Worm (Caenorhabditis elegans) whole organism, midembryonic: ENCODE data around the gene C16C10.1.

Experiments
- T22C8.4 ChIP-seq: fragments of 200-800 bp; sonication (Bioruptor generic); IDR thresholded peaks from 2 replicates; pipeline ENCODE4 v1.3.6; 2022; ENCODE audit warnings: missing genetic modification characterization, missing compliant biosample characterization
- cog-1 ChIP-seq: sonication (generic microtip); optimal IDR thresholded peaks from 2 replicates; lab custom pipeline; 2016; ENCODE audit warnings: missing genetic modification characterization, missing compliant biosample characterization
- flt-1 ChIP-seq: fragments of 200-800 bp; sonication (Bioruptor generic); IDR thresholded peaks from 2 replicates; pipeline ENCODE4 v1.3.6; 2022; ENCODE audit warnings: missing genetic modification characterization, missing compliant biosample characterization
- klf-2 ChIP-seq: fragments of 200-800 bp; sonication (Bioruptor generic); conservative IDR thresholded peaks from 2 replicates; pipeline ENCODE4 v1.3.6; 2022; ENCODE audit warnings: missing genetic modification reagents, missing genetic modification characterization, missing compliant biosample characterization
- med-1 ChIP-seq: sonication (generic microtip); optimal IDR thresholded peaks from 2 replicates; lab custom pipeline; 2017; ENCODE audit warnings: missing genetic modification characterization, mild to moderate bottlenecking, missing compliant biosample characterization, antibody characterized with exemption, missing genetic modification reagents; ENCODE audit not compliant: insufficient read depth
- ref-1 ChIP-seq: fragments of 200-800 bp; sonication (Bioruptor generic); conservative IDR thresholded peaks from 2 replicates; pipeline ENCODE4 v1.3.6; 2022; ENCODE audit warnings: missing genetic modification reagents, missing genetic modification characterization, missing compliant biosample characterization
- tab-1 ChIP-seq: fragments of 200-800 bp; sonication (Bioruptor generic); IDR thresholded peaks from 2 replicates; pipeline ENCODE4 v1.3.6; 2022; ENCODE audit warnings: missing genetic modification characterization, missing compliant biosample characterization
- ztf-23 ChIP-seq: fragments of 200-800 bp; sonication (Bioruptor generic); IDR thresholded peaks from 2 replicates; pipeline ENCODE4 v1.3.6; 2022; ENCODE audit warnings: missing genetic modification reagents, missing genetic modification characterization, missing compliant biosample characterization
- ztf-29 ChIP-seq: fragments of 200-800 bp; sonication (Bioruptor generic); IDR thresholded peaks from 2 replicates; pipeline ENCODE4 v1.3.6; 2022; ENCODE audit warnings: missing genetic modification reagents, missing genetic modification characterization, missing compliant biosample characterization

The C16C10.1 gene

ce11 chrIII:4175489-4175888 is 5.7 kb downstream of the C16C10.1 start:
- TF ChIP-seq tab-1 (GFP tag; lab: Robert Waterston, UW) (no peak), T22C8.4 (GFP tag; lab: Robert Waterston, UW) (no peak), ztf-29 (GFP tag; lab: Robert Waterston, UW) (no peak), klf-2 (GFP tag; lab: Robert Waterston, UW) (no peak), ref-1 (no peak), flt-1 (GFP tag; lab: Robert Waterston, UW) (no peak), cog-1 (tag; lab: Kevin White, UChicago) (no peak), ztf-23 (GFP tag; lab: Robert Waterston, UW) (no peak), med-1 (GFP tag; lab: Kevin White, UChicago) (no peak)

- no peak for TF ChIP-seq tab-1 (GFP tag; lab: Robert Waterston, UW)
- TF ChIP-seq flt-1 (GFP tag; lab: Robert Waterston, UW), result no peak
- no peak for TF ChIP-seq ztf-29 (GFP tag; lab: Robert Waterston, UW)
- no peak for TF ChIP-seq T22C8.4 (GFP tag; lab: Robert Waterston, UW)
- no peak for TF ChIP-seq cog-1 (tag; lab: Kevin White, UChicago)
- no peak for TF ChIP-seq klf-2 (GFP tag; lab: Robert Waterston, UW)
- TF ChIP-seq ref-1, result no peak
- no peak for TF ChIP-seq ztf-23 (GFP tag; lab: Robert Waterston, UW)
- no peak for TF ChIP-seq med-1 (GFP tag; lab: Kevin White, UChicago)
Measured at ce11 chrIII:4172210-4172609, 9.0 kb downstream of the C16C10.1 start.

ce11 chrIII:4170903-4171377 is 10.3 kb downstream of the C16C10.1 start, which contains the start of the genes rnf-121 and C16C10.4:
Gene rnf-121, minus strand, starts transcription at chrIII:4170953.
Gene C16C10.4, plus strand, starts transcription at chrIII:4171336.
- peak; percentile 69 for TF ChIP-seq ref-1
- TF ChIP-seq ztf-23 (GFP tag; lab: Robert Waterston, UW), result peak; percentile 91
- peak; percentile 95 for TF ChIP-seq flt-1 (GFP tag; lab: Robert Waterston, UW)
- peak; percentile 86 for TF ChIP-seq ztf-29 (GFP tag; lab: Robert Waterston, UW)
- peak; percentile 93 for TF ChIP-seq klf-2 (GFP tag; lab: Robert Waterston, UW)
- peak; percentile 91 for TF ChIP-seq tab-1 (GFP tag; lab: Robert Waterston, UW)
- TF ChIP-seq med-1 (GFP tag; lab: Kevin White, UChicago), result peak; percentile 98
- TF ChIP-seq T22C8.4 (GFP tag; lab: Robert Waterston, UW), result peak; percentile 65
- peak; percentile 63 for TF ChIP-seq cog-1 (tag; lab: Kevin White, UChicago)

ce11 chrIII:4168665-4169064 is 12.6 kb downstream of the C16C10.1 start, which contains the start of gene ccdc-55:
Gene ccdc-55, minus strand, starts transcription at chrIII:4168765.
- TF ChIP-seq flt-1 (GFP tag; lab: Robert Waterston, UW) (no peak), ztf-29 (GFP tag; lab: Robert Waterston, UW) (no peak), ref-1 (no peak), tab-1 (GFP tag; lab: Robert Waterston, UW) (no peak), ztf-23 (GFP tag; lab: Robert Waterston, UW) (no peak), med-1 (GFP tag; lab: Kevin White, UChicago) (no peak), T22C8.4 (GFP tag; lab: Robert Waterston, UW) (no peak), cog-1 (tag; lab: Kevin White, UChicago) (no peak), klf-2 (GFP tag; lab: Robert Waterston, UW) (no peak)

- TF ChIP-seq ztf-23 (GFP tag; lab: Robert Waterston, UW) (no peak), ztf-29 (GFP tag; lab: Robert Waterston, UW) (no peak), tab-1 (GFP tag; lab: Robert Waterston, UW) (no peak), klf-2 (GFP tag; lab: Robert Waterston, UW) (no peak), cog-1 (tag; lab: Kevin White, UChicago) (no peak), flt-1 (GFP tag; lab: Robert Waterston, UW) (no peak), ref-1 (no peak), med-1 (GFP tag; lab: Kevin White, UChicago) (no peak), T22C8.4 (GFP tag; lab: Robert Waterston, UW) (no peak)
Measured at ce11 chrIII:4166745-4167144, 14.5 kb downstream of the C16C10.1 start, which contains the start of gene rnf-5. Gene rnf-5, minus strand, starts transcription at chrIII:4166845.

ce11 chrIII:4164071-4164470 is 17.2 kb downstream of the C16C10.1 start, which contains the start of gene C16C10.8:
Gene C16C10.8, minus strand, starts transcription at chrIII:4164171.
- no peak for TF ChIP-seq cog-1 (tag; lab: Kevin White, UChicago)
- TF ChIP-seq flt-1 (GFP tag; lab: Robert Waterston, UW), result no peak
- TF ChIP-seq ztf-23 (GFP tag; lab: Robert Waterston, UW), result no peak
- TF ChIP-seq tab-1 (GFP tag; lab: Robert Waterston, UW), result no peak
- no peak for TF ChIP-seq T22C8.4 (GFP tag; lab: Robert Waterston, UW)
- no peak for TF ChIP-seq ztf-29 (GFP tag; lab: Robert Waterston, UW)
- TF ChIP-seq ref-1, result no peak
- TF ChIP-seq med-1 (GFP tag; lab: Kevin White, UChicago), result no peak
- TF ChIP-seq klf-2 (GFP tag; lab: Robert Waterston, UW), result no peak

- TF ChIP-seq ztf-23 (GFP tag; lab: Robert Waterston, UW), result no peak
- TF ChIP-seq flt-1 (GFP tag; lab: Robert Waterston, UW), result no peak
Measured at ce11 chrIII:4160937-4161336, 20.3 kb downstream of the C16C10.1 start, which contains the start of gene C01G12.16. Gene C01G12.16, plus strand, starts transcription at chrIII:4161237.

ce11 chrIII:4157298-4157697 is 23.9 kb downstream of the C16C10.1 start, which contains the start of gene C16C10.9:
Gene C16C10.9, minus strand, starts transcription at chrIII:4157398.
- TF ChIP-seq ztf-29 (GFP tag; lab: Robert Waterston, UW) (no peak), T22C8.4 (GFP tag; lab: Robert Waterston, UW) (no peak), ref-1 (no peak), ztf-23 (GFP tag; lab: Robert Waterston, UW) (no peak), klf-2 (GFP tag; lab: Robert Waterston, UW) (no peak), flt-1 (GFP tag; lab: Robert Waterston, UW) (no peak), cog-1 (tag; lab: Kevin White, UChicago) (no peak), tab-1 (GFP tag; lab: Robert Waterston, UW) (no peak)

- TF ChIP-seq T22C8.4 (GFP tag; lab: Robert Waterston, UW), result no peak
- TF ChIP-seq med-1 (GFP tag; lab: Kevin White, UChicago), result no peak
- TF ChIP-seq tab-1 (GFP tag; lab: Robert Waterston, UW), result no peak
- TF ChIP-seq ref-1, result no peak
- TF ChIP-seq ztf-29 (GFP tag; lab: Robert Waterston, UW), result no peak
- TF ChIP-seq ztf-23 (GFP tag; lab: Robert Waterston, UW), result no peak
- no peak for TF ChIP-seq klf-2 (GFP tag; lab: Robert Waterston, UW)
- no peak for TF ChIP-seq flt-1 (GFP tag; lab: Robert Waterston, UW)
- TF ChIP-seq cog-1 (tag; lab: Kevin White, UChicago), result no peak
Measured at ce11 chrIII:4153299-4153698, 27.9 kb downstream of the C16C10.1 start, which contains the start of gene glod-4. Gene glod-4, plus strand, starts transcription at chrIII:4153599.
